Fruit fly (Drosophila melanogaster): Measurements from ENCODE around the gene Prp4k.

The Prp4k gene

DNA sequence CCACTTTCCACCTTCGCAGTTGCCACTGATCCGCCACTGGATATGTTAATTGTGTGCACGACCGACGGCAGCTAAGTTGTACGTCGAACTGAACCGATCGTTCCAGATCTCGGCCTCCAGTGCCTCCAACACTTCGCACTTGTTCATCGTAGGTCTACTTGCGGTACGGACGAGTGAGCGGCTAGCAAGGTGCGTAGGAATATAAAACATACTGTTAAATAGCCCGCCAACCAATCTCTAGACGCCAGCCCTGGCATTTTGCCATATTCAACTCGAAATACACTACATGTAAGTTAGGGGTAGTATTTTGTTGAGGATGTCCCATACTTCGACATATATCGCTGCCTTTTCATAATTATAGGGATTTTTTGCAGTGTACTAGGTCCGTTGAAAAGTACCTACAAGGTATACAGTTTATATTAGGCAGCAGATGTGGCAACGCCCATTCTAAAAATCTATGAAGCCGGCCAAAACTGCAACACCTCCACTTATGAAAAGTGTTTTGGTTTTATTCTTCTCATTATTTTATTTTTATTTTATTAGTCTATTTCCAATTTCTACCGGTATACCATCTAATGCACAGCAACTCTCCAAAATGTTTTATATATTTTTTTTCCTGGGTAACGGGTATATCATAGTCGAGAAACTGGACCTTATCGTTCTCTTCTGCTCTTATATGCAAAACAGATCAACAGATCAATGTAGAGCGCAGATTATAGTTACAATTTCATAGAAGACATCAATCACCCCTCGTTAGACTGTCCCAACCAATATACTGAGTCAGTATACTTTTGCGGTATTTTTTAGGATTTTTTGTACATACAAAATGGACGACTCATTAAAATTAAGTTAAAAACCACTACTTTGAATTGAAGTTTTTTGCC is 12.0 kb upstream of the Prp4k start, which contains the start of the genes pyx and CG33229 (continued):
- TF ChIP-seq CG11723 (GFP tag; optimal IDR thresholded peaks at IDR 0.05) (peak; percentile 62), bowl (GFP tag; IDR thresholded peaks at IDR 0.05) (0 out of 2 replicates have a peak, but pooled peaks have one; percentile 21), NC2β (GFP tag; optimal IDR thresholded peaks at IDR 0.05) (peak; percentile 53), ssp (GFP tag; IDR thresholded peaks at IDR 0.05) (peak; percentile 80), HLH54F (GFP tag; optimal IDR thresholded peaks at IDR 0.05) (peak; percentile 94), NC2α (GFP tag; optimal IDR thresholded peaks at IDR 0.05) (no peak), CG32767 (GFP tag; IDR thresholded peaks at IDR 0.05) (peak; percentile 8; the same call in 1 of the 2 replicates), CG10431 (GFP tag; optimal IDR thresholded peaks at IDR 0.05) (peak; percentile 78), sc (optimal IDR thresholded peaks at IDR 0.05) (no peak), sc (GFP tag; optimal IDR thresholded peaks at IDR 0.05) (peak; percentile 75), Dbx (GFP tag; IDR thresholded peaks at IDR 0.05) (peak; percentile 86), Poxn (GFP tag; IDR thresholded peaks at IDR 0.05) (peak; percentile 40; the same call in 1 of the 2 replicates), maf-S (GFP tag; optimal IDR thresholded peaks at IDR 0.05) (peak; percentile 70), Oaz (GFP tag; IDR thresholded peaks at IDR 0.05) (peak; percentile 66), yki (optimal IDR thresholded peaks at IDR 0.05) (no peak), CG8281 (tag; optimal IDR thresholded peaks at IDR 0.05) (peak; percentile 69), ase (GFP tag; IDR thresholded peaks at IDR 0.05) (peak; percentile 71), tx (GFP tag; optimal IDR thresholded peaks at IDR 0.05) (peak; percentile 82), CG17361 (GFP tag; IDR thresholded peaks at IDR 0.05) (peak; percentile 95), Lim3 (GFP tag; IDR thresholded peaks at IDR 0.05) (no peak; the same call in 1 of the 2 replicates), tup (GFP tag; optimal IDR thresholded peaks at IDR 0.05) (peak; percentile 65), nerfin-1 (tag; optimal IDR thresholded peaks at IDR 0.05) (peak; percentile 62), CG12104 (GFP tag; optimal IDR thresholded peaks at IDR 0.05) (peak; percentile 90), dan (GFP tag; IDR thresholded peaks at IDR 0.05) (0 out of 2 replicates have a peak, but pooled peaks have one; percentile 14), usp (GFP tag; optimal IDR thresholded peaks at IDR 0.05) (no peak), CG7556 (GFP tag; optimal IDR thresholded peaks at IDR 0.05) (peak; percentile 76), tin (GFP tag; optimal IDR thresholded peaks at IDR 0.05) (peak; percentile 87), CG2875 (GFP tag; optimal IDR thresholded peaks at IDR 0.05) (peak; percentile 33), D (optimal IDR thresholded peaks at IDR 0.05) (no peak), D (GFP tag; optimal IDR thresholded peaks at IDR 0.05) (peak; percentile 76), fd102C (GFP tag; optimal IDR thresholded peaks at IDR 0.05) (no peak), lbe (GFP tag; optimal IDR thresholded peaks at IDR 0.05) (no peak), CG15073 (GFP tag; optimal IDR thresholded peaks at IDR 0.05) (peak; percentile 51), prd (optimal IDR thresholded peaks at IDR 0.05) (no peak), prd (GFP tag; IDR thresholded peaks at IDR 0.05) (peak; percentile 83), wdn (GFP tag; IDR thresholded peaks at IDR 0.05) (peak; percentile 75), Mrtf (GFP tag; IDR thresholded peaks at IDR 0.05) (peak; percentile 85), CG12236 (GFP tag; optimal IDR thresholded peaks at IDR 0.05) (no peak), CG1602 (GFP tag; optimal IDR thresholded peaks at IDR 0.05) (peak; percentile 86), Med (GFP tag) (peak; percentile 95), CG9437 (GFP tag; optimal IDR thresholded peaks at IDR 0.05) (peak; percentile 83), CG7786 (GFP tag; optimal IDR thresholded peaks at IDR 0.05) (peak; percentile 83), inv (GFP tag; IDR thresholded peaks at IDR 0.05; ENCODE audit: partially characterized antibody) (no peak), CG10267 (tag; optimal IDR thresholded peaks at IDR 0.05) (peak; percentile 74), Opbp (GFP tag; IDR thresholded peaks at IDR 0.05; ENCODE audit: partially characterized antibody) (no peak), CG5245 (GFP tag; optimal IDR thresholded peaks at IDR 0.05) (peak; percentile 41), CG18619 (GFP tag; optimal IDR thresholded peaks at IDR 0.05) (peak; percentile 87), CG17359 (tag; optimal IDR thresholded peaks at IDR 0.05) (peak; percentile 78), seq (GFP tag; IDR thresholded peaks at IDR 0.05) (peak; percentile 71; the same call in 1 of the 2 replicates), slp2 (GFP tag; optimal IDR thresholded peaks at IDR 0.05) (peak; percentile 69)

Data from whole organism, embryonic.